Worm (Caenorhabditis elegans) whole organism, late embryonic: ENCODE results near the gene mrps-16.

Experiments
- F13H6.1 ChIP-seq: sonication (generic microtip); optimal IDR thresholded peaks from 2 replicates; lab custom pipeline; 2016; ENCODE audit warnings: missing genetic modification characterization, missing compliant biosample characterization
- ahr-1 ChIP-seq: sonication (generic microtip); optimal IDR thresholded peaks from 2 replicates; lab custom pipeline; 2016; ENCODE audit warnings: missing genetic modification characterization, missing compliant biosample characterization
- ama-1 ChIP-seq: fragments of 150-350 bp; optimal IDR thresholded peaks from 2 replicates; lab custom pipeline; 2014
- che-1 ChIP-seq: sonication (generic microtip); optimal IDR thresholded peaks from 2 replicates; lab custom pipeline; 2016; ENCODE audit warnings: mild to moderate bottlenecking, missing genetic modification characterization, missing compliant biosample characterization
- dve-1 ChIP-seq: sonication (generic microtip); optimal IDR thresholded peaks from 2 replicates; lab custom pipeline; 2017; ENCODE audit warnings: antibody characterized with exemption, mild to moderate bottlenecking, missing genetic modification characterization, missing compliant biosample characterization
- eyg-1 ChIP-seq: sonication (generic microtip); optimal IDR thresholded peaks from 2 replicates; lab custom pipeline; 2016; ENCODE audit warnings: missing genotype, missing genetic modification characterization, missing compliant biosample characterization
- hlh-6 ChIP-seq: sonication (generic microtip); optimal IDR thresholded peaks from 2 replicates; lab custom pipeline; 2016; ENCODE audit warnings: missing genotype, missing genetic modification characterization, missing compliant biosample characterization
- hlh-8 ChIP-seq: sonication (generic microtip); optimal IDR thresholded peaks from 2 replicates; lab custom pipeline; 2016; ENCODE audit warnings: missing genotype, missing genetic modification characterization, missing compliant biosample characterization
- nhr-11 ChIP-seq: fragments of 150-350 bp; optimal IDR thresholded peaks from 2 replicates; lab custom pipeline; 2014; ENCODE audit warnings: missing biosample characterization, missing genetic modification characterization
- unc-86 ChIP-seq: sonication (generic microtip); optimal IDR thresholded peaks from 2 replicates; lab custom pipeline; 2016; ENCODE audit warnings: missing genetic modification characterization, missing compliant biosample characterization

DNA sequence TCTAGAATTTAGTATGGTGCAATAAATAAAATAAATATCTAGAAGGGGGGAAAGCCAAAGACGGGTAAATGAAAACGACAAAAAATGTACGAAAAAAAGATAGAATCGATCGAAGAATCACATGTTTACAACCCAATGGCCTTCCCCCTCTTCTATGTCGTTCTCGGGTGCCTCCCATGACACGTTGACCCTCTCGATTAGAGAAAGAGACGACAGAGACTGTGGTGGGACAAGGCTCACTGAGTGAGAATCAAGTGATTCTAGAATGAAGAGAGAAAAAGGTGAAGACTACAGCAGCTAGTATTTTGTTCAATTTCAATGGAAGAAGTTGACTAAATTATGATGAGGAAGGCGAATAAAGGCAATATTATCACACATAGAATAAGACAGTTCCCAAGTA lies 48.1 kb upstream of the mrps-16 start:
- no peak for TF ChIP-seq ahr-1
- TF ChIP-seq ama-1 (lab: Kevin White, UChicago) = no peak
- TF ChIP-seq che-1 (tag; lab: Kevin White, UChicago) = no peak
- TF ChIP-seq hlh-8 (tag; lab: Kevin White, UChicago) = no peak
- no peak for TF ChIP-seq hlh-6 (tag; lab: Kevin White, UChicago)
- TF ChIP-seq eyg-1 (tag; lab: Kevin White, UChicago) = no peak
- no peak for TF ChIP-seq F13H6.1
- no peak for TF ChIP-seq dve-1
- no peak for TF ChIP-seq unc-86 (tag; lab: Kevin White, UChicago)
- TF ChIP-seq nhr-11 (tag; lab: Kevin White, UChicago) = no peak
